Worm (Caenorhabditis elegans) whole organism, late embryonic: ENCODE measurements around the gene M02B7.7.

Experiments
- ama-1 ChIP-seq: fragments of 150-350 bp; optimal IDR thresholded peaks from 2 replicates; lab custom pipeline; 2014
- fkh-10 ChIP-seq: fragments of 150-350 bp; optimal IDR thresholded peaks from 2 replicates; lab custom pipeline; 2014; ENCODE audit warnings: missing biosample characterization, missing genetic modification reagents, missing genetic modification characterization
- hlh-30 ChIP-seq: sonication (generic microtip); optimal IDR thresholded peaks from 2 replicates; lab custom pipeline; 2017; ENCODE audit warnings: antibody characterized with exemption, missing genetic modification characterization, missing compliant biosample characterization; ENCODE audit not compliant: insufficient read depth

DNA sequence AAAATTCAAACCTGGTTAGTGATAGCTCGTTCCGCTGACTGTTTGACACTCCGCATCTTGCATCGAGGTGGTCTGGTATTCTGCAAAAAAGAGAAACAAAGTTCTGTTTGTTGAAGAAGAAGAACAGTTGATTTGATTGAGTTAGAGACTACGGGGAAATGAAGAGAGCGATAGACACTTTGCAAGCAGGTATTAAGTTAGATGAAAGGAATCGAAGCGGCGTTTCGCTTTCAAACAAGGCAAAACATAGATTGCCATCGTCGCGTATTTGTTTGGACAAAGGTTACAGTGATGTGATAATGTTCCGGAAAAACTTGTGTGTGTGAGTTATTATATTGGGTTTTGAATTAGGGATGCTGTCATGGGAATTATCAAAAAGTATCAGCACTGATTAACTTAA, 10.3 kb upstream of the M02B7.7 start:
- TF ChIP-seq hlh-30 (tag; lab: Kevin White, UChicago) (no peak), ama-1 (lab: Kevin White, UChicago) (no peak), fkh-10 (GFP tag; lab: Kevin White, UChicago) (no peak)
